Fruit fly (Drosophila melanogaster): ENCODE measurements around the gene Ugt36E1.

Ugt36E1 gene

dm6 chr2L:18864093-18864492 is 37.5 kb downstream of the Ugt36E1 start (continued):
- TF ChIP-seq CG12071 (GFP tag; optimal IDR thresholded peaks at IDR 0.05) (peak; percentile 52), CG1024 (GFP tag; IDR thresholded peaks at IDR 0.05) (0 out of 2 replicates have a peak, but pooled peaks have one; percentile 5), wek (GFP tag; optimal IDR thresholded peaks at IDR 0.05) (peak; percentile 14), CG43689 (GFP tag; IDR thresholded peaks at IDR 0.05) (0 out of 2 replicates have a peak, but pooled peaks have one; percentile 38), ken (GFP tag; IDR thresholded peaks at IDR 0.05) (0 out of 3 replicates have a peak, but pooled peaks have one; percentile 41), Sry-δ (GFP tag; optimal IDR thresholded peaks at IDR 0.05) (no peak), Med (GFP tag) (peak; percentile 65), CG10209 (GFP tag; optimal IDR thresholded peaks at IDR 0.05) (peak; percentile 32), Hmr (GFP tag; optimal IDR thresholded peaks at IDR 0.05) (peak; percentile 34), jing (GFP tag; optimal IDR thresholded peaks at IDR 0.05) (no peak), CG13894 (tag; optimal IDR thresholded peaks at IDR 0.05) (no peak), CG1529 (GFP tag; optimal IDR thresholded peaks at IDR 0.05) (no peak), Rfx (GFP tag; IDR thresholded peaks at IDR 0.05) (peak; percentile 22; the same call in 1 of the 2 replicates), vvl (GFP tag; IDR thresholded peaks at IDR 0.05) (0 out of 2 replicates have a peak, but pooled peaks have one; percentile 25), ro (GFP tag; IDR thresholded peaks at IDR 0.05) (0 out of 2 replicates have a peak, but pooled peaks have one; percentile 15), CG13296 (GFP tag; optimal IDR thresholded peaks at IDR 0.05) (no peak), CG2875 (GFP tag; optimal IDR thresholded peaks at IDR 0.05) (peak; percentile 4), Sox102F (GFP tag; optimal IDR thresholded peaks at IDR 0.05) (peak; percentile 23), kah (GFP tag; optimal IDR thresholded peaks at IDR 0.05) (no peak)

dm6 chr2L:18864981-18865380 is 38.4 kb downstream of the Ugt36E1 start:
- TF ChIP-seq dysf (GFP tag; IDR thresholded peaks at IDR 0.05) (no peak), CG11696 (GFP tag; IDR thresholded peaks at IDR 0.05) (no peak), CG3838 (GFP tag; optimal IDR thresholded peaks at IDR 0.05) (no peak), CkIIα-i1 (GFP tag; IDR thresholded peaks at IDR 0.05) (no peak), CG9932 (GFP tag; IDR thresholded peaks at IDR 0.05) (0 out of 2 replicates have a peak, but pooled peaks have one; percentile 21), NFAT (GFP tag; IDR thresholded peaks at IDR 0.05) (no peak), pnt (GFP tag; optimal IDR thresholded peaks at IDR 0.05) (no peak), CG1024 (GFP tag; IDR thresholded peaks at IDR 0.05) (no peak), Med (GFP tag) (peak; percentile 37), bab2 (GFP tag; optimal IDR thresholded peaks at IDR 0.05) (no peak), Dip2 (GFP tag; IDR thresholded peaks at IDR 0.05) (no peak), fd96Cb (tag; optimal IDR thresholded peaks at IDR 0.05) (no peak), CG13894 (tag; optimal IDR thresholded peaks at IDR 0.05) (no peak), GATAe (GFP tag; conservative IDR thresholded peaks at IDR 0.05) (no peak), Ada2b (GFP tag; IDR thresholded peaks at IDR 0.05) (no peak), Blimp-1 (GFP tag; optimal IDR thresholded peaks at IDR 0.05) (peak; percentile 20), otp (GFP tag; IDR thresholded peaks at IDR 0.05) (no peak), CG10979 (tag; optimal IDR thresholded peaks at IDR 0.05) (no peak), ERR (GFP tag; optimal IDR thresholded peaks at IDR 0.05) (no peak), mirr (GFP tag; optimal IDR thresholded peaks at IDR 0.05) (no peak), CG3726 (GFP tag; IDR thresholded peaks at IDR 0.05) (no peak), CG14050 (GFP tag; IDR thresholded peaks at IDR 0.05) (no peak), CG7963 (GFP tag; IDR thresholded peaks at IDR 0.05; ENCODE audit: partially characterized antibody) (0 out of 3 replicates have a peak, but pooled peaks have one; percentile 3), CG8944 (GFP tag; optimal IDR thresholded peaks at IDR 0.05) (no peak), Nf-YC (tag; optimal IDR thresholded peaks at IDR 0.05) (no peak), BtbVII (GFP tag; optimal IDR thresholded peaks at IDR 0.05) (no peak), gem (tag; optimal IDR thresholded peaks at IDR 0.05) (no peak), luna (GFP tag; optimal IDR thresholded peaks at IDR 0.05) (no peak), CG17612 (GFP tag; IDR thresholded peaks at IDR 0.05) (no peak), en (GFP tag; optimal IDR thresholded peaks at IDR 0.05) (no peak), Hsf (GFP tag; optimal IDR thresholded peaks at IDR 0.05) (no peak), dpn (GFP tag; optimal IDR thresholded peaks at IDR 0.05) (no peak), CG10543 (GFP tag; optimal IDR thresholded peaks at IDR 0.05) (peak; percentile 49)
